Worm (Caenorhabditis elegans) whole organism, young adult: ENCODE results near the gene K10G4.3.

ENCODE experiments used
- ama-1 ChIP-seq, 3 experiments: fragments of 150-350 bp in 1 of 3; sonication (generic microtip) in 2 of 3; optimal IDR thresholded peaks; 2 replicates each; lab custom pipeline; 2014 to 2018; ENCODE audit warnings: missing biosample characterization in 2 of 3, missing genetic modification characterization in 2 of 3, missing genetic modification reagents in 2 of 3
- ceh-27 ChIP-seq: fragments of 200-800 bp; sonication (Bioruptor generic); optimal IDR thresholded peaks from 2 replicates; lab custom pipeline; 2018; ENCODE audit warnings: mild to moderate bottlenecking, missing genetic modification characterization, moderate library complexity, missing compliant biosample characterization
- nfya-1 ChIP-seq: sonication (generic microtip); optimal IDR thresholded peaks from 2 replicates; lab custom pipeline; 2017; ENCODE audit warnings: antibody characterized with exemption, missing compliant biosample characterization, missing genetic modification characterization, borderline replicate concordance; ENCODE audit not compliant: insufficient read depth
- zfh-2 ChIP-seq: fragments of 200-800 bp; sonication (Bioruptor generic); conservative IDR thresholded peaks from 2 replicates; pipeline ENCODE4 v1.3.6; 2022; ENCODE audit warnings: missing genetic modification reagents, missing genetic modification characterization, missing compliant biosample characterization
- ztf-22 ChIP-seq: fragments of 200-800 bp; sonication (Bioruptor generic); optimal IDR thresholded peaks from 2 replicates; lab custom pipeline; 2018; ENCODE audit warnings: mild to moderate bottlenecking, missing genetic modification characterization, moderate library complexity, missing compliant biosample characterization

ce11 chrV:17245406-17245805, 19.3 kb downstream of the K10G4.3 start, which contains the start of gene clec-242:
- no peak for TF ChIP-seq ama-1 (optimal IDR thresholded peaks at IDR 0.05; lab: Kevin White, UChicago)
- no peak for TF ChIP-seq ama-1 (GFP tag; optimal IDR thresholded peaks at IDR 0.05; lab: Kevin White, UChicago)
- TF ChIP-seq ztf-22 (GFP tag; lab: Kevin White, UChicago): no peak
- TF ChIP-seq ceh-27: no peak
- TF ChIP-seq nfya-1: no peak
- no peak for TF ChIP-seq zfh-2 (GFP tag; lab: Robert Waterston, UW)
